Fruit fly (Drosophila melanogaster) whole organism, adult: ENCODE data around the gene Irk3.

ENCODE experiments used
- CG11617 ChIP-seq: fragments of 200-800 bp; sonication (Bioruptor generic); optimal IDR thresholded peaks from 2 replicates; lab custom pipeline; 2017; ENCODE audit warnings: mild to moderate bottlenecking, missing biosample characterization, missing genetic modification reagents, missing genetic modification characterization
- CG14711 ChIP-seq: fragments of 200-800 bp; sonication (Bioruptor generic); optimal IDR thresholded peaks from 2 replicates; lab custom pipeline; 2018; ENCODE audit warnings: missing biosample characterization, mild to moderate bottlenecking, missing genetic modification characterization, moderate library complexity
- CG1620 ChIP-seq: fragments of 200-800 bp; sonication (Bioruptor generic); optimal IDR thresholded peaks from 2 replicates; lab custom pipeline; 2016; ENCODE audit warnings: missing biosample characterization, missing genetic modification characterization
- CG33017 ChIP-seq: fragments of 200-800 bp; sonication (Bioruptor generic); optimal IDR thresholded peaks from 2 replicates; lab custom pipeline; 2018; ENCODE audit warnings: missing biosample characterization, mild to moderate bottlenecking, missing genetic modification characterization, moderate library complexity
- CG7101 ChIP-seq: fragments of 200-800 bp; sonication (Bioruptor generic); optimal IDR thresholded peaks from 2 replicates; lab custom pipeline; 2018; ENCODE audit warnings: missing biosample characterization, mild to moderate bottlenecking, missing genetic modification characterization, moderate library complexity
- Crg-1 ChIP-seq: fragments of 200-800 bp; sonication (Bioruptor generic); optimal IDR thresholded peaks from 2 replicates; lab custom pipeline; 2016; ENCODE audit warnings: missing biosample characterization, missing genetic modification characterization
- bab1 ChIP-seq: fragments of 200-800 bp; sonication (Bioruptor generic); optimal IDR thresholded peaks from 3 replicates; lab custom pipeline; 2019; ENCODE audit warnings: missing biosample characterization, mild to moderate bottlenecking, missing genetic modification characterization, moderate library complexity
- cic ChIP-seq: fragments of 200-800 bp; sonication (Bioruptor generic); optimal IDR thresholded peaks from 2 replicates; lab custom pipeline; 2017; ENCODE audit warnings: missing biosample characterization, mild to moderate bottlenecking, missing genetic modification characterization, moderate library complexity
- kay ChIP-seq: fragments of 200-800 bp; sonication (Bioruptor generic); peaks from one replicate; lab custom pipeline; 2016; ENCODE audit warnings: missing biosample characterization, missing genetic modification characterization, borderline replicate concordance
- pad ChIP-seq: fragments of 200-800 bp; sonication (Bioruptor generic); optimal IDR thresholded peaks from 3 replicates; lab custom pipeline; 2017; ENCODE audit warnings: missing biosample characterization, missing genetic modification characterization, mild to moderate bottlenecking, moderate library complexity, missing genetic modification reagents
- tj ChIP-seq: fragments of 200-800 bp; sonication (Bioruptor generic); optimal IDR thresholded peaks from 3 replicates; lab custom pipeline; 2017; ENCODE audit warnings: missing biosample characterization, mild to moderate bottlenecking, missing genetic modification characterization, moderate library complexity

DNA sequence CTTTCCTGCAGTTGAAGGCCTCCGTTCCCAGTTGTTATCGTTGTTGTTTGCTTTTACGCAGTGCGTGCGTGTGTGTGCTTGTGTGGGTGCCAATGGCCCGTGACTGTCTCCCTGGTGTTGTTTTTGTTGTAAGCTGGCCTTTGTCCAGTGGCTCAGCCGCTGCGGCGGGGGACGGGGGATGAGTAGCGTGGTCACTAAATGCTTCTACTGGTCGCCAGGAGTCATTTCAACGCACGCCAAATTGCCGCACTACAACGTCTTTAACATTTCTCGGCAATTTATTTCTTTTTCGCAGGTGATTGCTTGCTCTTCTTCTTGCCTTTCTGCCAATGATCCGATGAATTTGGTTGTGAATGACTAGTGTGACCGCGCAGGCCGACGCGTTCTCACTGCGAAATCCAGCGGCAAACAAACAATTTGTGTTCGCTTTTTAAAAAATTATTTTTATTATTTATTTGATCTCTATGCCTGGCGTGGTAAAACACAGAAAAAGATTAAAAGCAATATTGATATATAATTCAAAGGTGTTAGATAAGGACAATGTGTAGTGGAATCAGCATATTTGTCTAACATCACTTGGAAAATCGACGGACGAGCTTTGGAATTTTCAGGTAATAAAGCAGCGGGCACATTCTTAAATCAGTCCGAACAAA is 5.2 kb downstream of the Irk3 start, which contains the start of the genes Faf2 and Grip71:
- TF ChIP-seq CG33017 (peak; percentile 76), CG11617 (peak; percentile 71), Crg-1 (GFP tag; lab: Kevin White, UChicago) (peak; percentile 51), CG7101 (tag; lab: Kevin White, UChicago) (peak; percentile 83), bab1 (GFP tag; lab: Kevin White, UChicago) (peak; percentile 82), CG1620 (peak; percentile 86), kay (GFP tag; lab: Kevin White, UChicago) (no peak), CG14711 (peak; percentile 75), pad (GFP tag; lab: Kevin White, UChicago) (peak; percentile 55), tj (GFP tag; lab: Kevin White, UChicago) (peak; percentile 47), cic (GFP tag; lab: Kevin White, UChicago) (no peak)
